Fruit fly (Drosophila melanogaster) whole organism, pupa: Measurements from ENCODE around the gene Anp.

ENCODE experiments used
- CG13204 ChIP-seq: fragments of 200-800 bp; sonication (Bioruptor generic); optimal IDR thresholded peaks from 2 replicates; lab custom pipeline; 2018; ENCODE audit warnings: missing biosample characterization, mild to moderate bottlenecking, missing genetic modification characterization, moderate library complexity
- CG14655 ChIP-seq: fragments of 200-800 bp; sonication (Bioruptor generic); optimal IDR thresholded peaks from 3 replicates; lab custom pipeline; 2017; ENCODE audit warnings: mild to moderate bottlenecking, missing biosample characterization, missing genetic modification reagents, missing genetic modification characterization
- CG32121 ChIP-seq: fragments of 200-800 bp; sonication (Bioruptor generic); IDR thresholded peaks from 2 replicates; pipeline ENCODE4 v1.3.6; 2022; ENCODE audit warnings: missing biosample characterization, missing genetic modification characterization
- EcR ChIP-seq: fragments of 200-800 bp; sonication (Bioruptor generic); optimal IDR thresholded peaks from 3 replicates; lab custom pipeline; 2019; ENCODE audit warnings: missing biosample characterization, missing genetic modification characterization, mild to moderate bottlenecking, moderate library complexity, missing genetic modification reagents
- Ets98B ChIP-seq: fragments of 200-800 bp; sonication (Bioruptor generic); IDR thresholded peaks from 2 replicates; pipeline ENCODE4 v1.3.6; 2022; ENCODE audit warnings: missing biosample characterization, missing genetic modification characterization
- Pif1A ChIP-seq: fragments of 200-800 bp; sonication (Bioruptor generic); optimal IDR thresholded peaks from 3 replicates; lab custom pipeline; 2016; ENCODE audit warnings: missing biosample characterization, missing genetic modification characterization
- fd96Ca ChIP-seq: fragments of 200-800 bp; sonication (Bioruptor generic); IDR thresholded peaks from 3 replicates; pipeline ENCODE4 v1.3.6; 2022; ENCODE audit warnings: missing biosample characterization, missing genetic modification characterization
- gl ChIP-seq: fragments of 200-800 bp; sonication (Bioruptor generic); optimal IDR thresholded peaks from 2 replicates; lab custom pipeline; 2018; ENCODE audit warnings: missing biosample characterization, mild to moderate bottlenecking, missing genetic modification characterization

DNA sequence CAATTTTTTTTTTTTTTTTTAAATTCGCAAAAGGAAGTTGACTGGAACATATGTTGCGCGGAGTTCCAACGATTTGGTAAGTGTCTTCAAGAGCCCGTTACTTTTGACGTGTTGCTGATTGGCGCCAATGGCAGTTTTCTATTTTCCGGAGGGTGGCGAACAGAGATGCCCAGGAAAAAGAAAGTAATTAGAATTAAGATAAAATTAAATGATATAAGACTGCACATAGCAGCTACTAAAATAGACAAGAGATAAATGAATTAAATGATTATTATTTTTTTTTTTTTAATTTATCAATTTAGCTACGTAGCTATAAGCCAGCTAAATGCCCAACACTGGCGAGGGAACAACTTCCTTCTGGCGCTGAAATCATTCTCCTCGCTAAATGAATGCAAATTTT, 12.5 kb downstream of the Anp start:
- TF ChIP-seq EcR (GFP tag; lab: Kevin White, UChicago) (no peak), Ets98B (no peak), Pif1A (GFP tag; lab: Kevin White, UChicago) (no peak), CG14655 (GFP tag; lab: Kevin White, UChicago) (no peak), CG13204 (GFP tag; lab: Kevin White, UChicago) (no peak), CG32121 (GFP tag; lab: Robert Waterston, UW) (no peak), gl (tag; lab: Kevin White, UChicago) (no peak), fd96Ca (GFP tag; lab: Robert Waterston, UW) (no peak)
